Worm (Caenorhabditis elegans) whole organism, L4 larva: ENCODE results near the gene C48B4.13.

Experiments
- F10B5.3 ChIP-seq: sonication (generic microtip); optimal IDR thresholded peaks from 2 replicates; lab custom pipeline; 2016; ENCODE audit warnings: mild to moderate bottlenecking, missing genetic modification characterization, missing compliant biosample characterization
- F37D6.2 ChIP-seq: sonication (generic microtip); optimal IDR thresholded peaks from 2 replicates; lab custom pipeline; 2016; ENCODE audit warnings: mild to moderate bottlenecking, missing genetic modification characterization, missing compliant biosample characterization
- F49E8.2 ChIP-seq: sonication (generic microtip); optimal IDR thresholded peaks from 2 replicates; lab custom pipeline; 2016; ENCODE audit warnings: missing compliant biosample characterization, mild to moderate bottlenecking, missing genetic modification characterization, borderline replicate concordance
- R02D3.7 ChIP-seq: fragments of 150-350 bp; sonication (generic microtip); optimal IDR thresholded peaks from 3 replicates; lab custom pipeline; 2014; ENCODE audit warnings: missing biosample characterization, missing genetic modification characterization
- Y105C5A.15 ChIP-seq: fragments of 200-800 bp; sonication (Bioruptor generic); IDR thresholded peaks from 2 replicates; pipeline ENCODE4 v1.3.6; 2022; ENCODE audit warnings: missing genetic modification characterization, missing compliant biosample characterization
- Y75B8A.6 ChIP-seq: fragments of 200-800 bp; sonication (Bioruptor generic); IDR thresholded peaks from 2 replicates; pipeline ENCODE4 v1.3.6; 2022; ENCODE audit warnings: missing genetic modification reagents, missing genetic modification characterization, missing compliant biosample characterization
- aha-1 ChIP-seq: fragments of 150-350 bp; peaks from one replicate; lab custom pipeline; 2014; ENCODE audit warnings: missing biosample characterization, missing genetic modification characterization
- aly-2 ChIP-seq: sonication (generic microtip); optimal IDR thresholded peaks from 2 replicates; lab custom pipeline; 2018; ENCODE audit warnings: missing biosample characterization, missing genetic modification characterization
- attf-4 ChIP-seq: sonication (generic microtip); optimal IDR thresholded peaks from 3 replicates; lab custom pipeline; 2017; ENCODE audit warnings: missing biosample characterization, missing genetic modification characterization
- ceh-20 ChIP-seq: fragments of 200-800 bp; sonication (Bioruptor generic); IDR thresholded peaks from 2 replicates; pipeline ENCODE4 v1.3.6; 2022; ENCODE audit warnings: missing genetic modification reagents, missing genetic modification characterization, missing compliant biosample characterization
- ceh-44 ChIP-seq: fragments of 200-800 bp; sonication (Bioruptor generic); IDR thresholded peaks from 2 replicates; pipeline ENCODE4 v1.3.6; 2022; ENCODE audit warnings: missing genetic modification reagents, missing genetic modification characterization, missing compliant biosample characterization
- daf-12 ChIP-seq: fragments of 150-350 bp; optimal IDR thresholded peaks from 2 replicates; lab custom pipeline; 2014; ENCODE audit warnings: missing biosample characterization, missing genetic modification reagents, missing genetic modification characterization
- daf-19 ChIP-seq: fragments of 200-800 bp; sonication (Bioruptor generic); conservative IDR thresholded peaks from 2 replicates; pipeline ENCODE4 v1.3.6; 2022; ENCODE audit warnings: missing genetic modification characterization, missing compliant biosample characterization
- dmd-8 ChIP-seq: fragments of 200-800 bp; sonication (Bioruptor generic); IDR thresholded peaks from 2 replicates; pipeline ENCODE4 v1.3.6; 2022; ENCODE audit warnings: missing genetic modification characterization, missing compliant biosample characterization
- egl-43 ChIP-seq: fragments of 200-800 bp; sonication (Bioruptor generic); IDR thresholded peaks from 2 replicates; pipeline ENCODE4 v1.3.6; 2022; ENCODE audit warnings: missing genetic modification reagents, missing genetic modification characterization, missing compliant biosample characterization
- fos-1 ChIP-seq: fragments of 150-350 bp; optimal IDR thresholded peaks from 2 replicates; lab custom pipeline; 2014; ENCODE audit warnings: missing biosample characterization, missing genetic modification characterization
- hlh-30 ChIP-seq: sonication (generic microtip); optimal IDR thresholded peaks from 2 replicates; lab custom pipeline; 2017; ENCODE audit warnings: antibody characterized with exemption, mild to moderate bottlenecking, missing genetic modification characterization, missing compliant biosample characterization; ENCODE audit not compliant: insufficient read depth
- hmg-1.1 ChIP-seq: fragments of 200-800 bp; sonication (Bioruptor generic); IDR thresholded peaks from 2 replicates; pipeline ENCODE4 v1.3.6; 2022; ENCODE audit warnings: missing genetic modification reagents, missing genetic modification characterization, missing compliant biosample characterization
- jun-1 ChIP-seq: fragments of 150-350 bp; optimal IDR thresholded peaks from 2 replicates; lab custom pipeline; 2014; ENCODE audit warnings: missing biosample characterization, missing genetic modification reagents, missing genetic modification characterization
- lim-7 ChIP-seq: fragments of 200-800 bp; sonication (Bioruptor generic); IDR thresholded peaks from 2 replicates; pipeline ENCODE4 v1.3.6; 2022; ENCODE audit warnings: missing genetic modification characterization, missing compliant biosample characterization
- lin-15B ChIP-seq: fragments of 150-350 bp; sonication (generic microtip); optimal IDR thresholded peaks from 3 replicates; lab custom pipeline; 2014; ENCODE audit warnings: missing biosample characterization, missing genetic modification characterization
- lin-29 ChIP-seq: fragments of 200-800 bp; sonication (Bioruptor generic); IDR thresholded peaks from 2 replicates; pipeline ENCODE4 v1.3.6; 2022; ENCODE audit warnings: missing genetic modification reagents, missing genetic modification characterization, missing compliant biosample characterization
- lin-39 ChIP-seq: fragments of 150-350 bp; optimal IDR thresholded peaks from 2 replicates; lab custom pipeline; 2014; ENCODE audit warnings: missing biosample characterization, missing genetic modification reagents, missing genetic modification characterization
- lir-3 ChIP-seq: sonication (generic microtip); optimal IDR thresholded peaks from 2 replicates; lab custom pipeline; 2016; ENCODE audit warnings: mild to moderate bottlenecking, missing genetic modification characterization, missing compliant biosample characterization
- lsy-2 ChIP-seq, 2 experiments: fragments of 150-350 bp in 1 of 2; sonication (generic microtip) in 1 of 2; optimal IDR thresholded peaks; 2 replicates each; lab custom pipeline; 2014 to 2017; ENCODE audit warnings: missing biosample characterization in 2 of 2, missing genetic modification characterization in 2 of 2
- madf-5 ChIP-seq, 2 experiments: fragments of 200-800 bp; sonication (Bioruptor generic); IDR thresholded peaks; 2 replicates each; pipeline ENCODE4 v1.3.6; 2022; ENCODE audit warnings: missing compliant biosample characterization in 2 of 2, missing genetic modification characterization in 2 of 2
- mep-1 ChIP-seq: fragments of 150-350 bp; sonication (generic microtip); optimal IDR thresholded peaks from 3 replicates; lab custom pipeline; 2014; ENCODE audit warnings: missing biosample characterization, missing genetic modification characterization
- mes-2 ChIP-seq: sonication (generic microtip); optimal IDR thresholded peaks from 2 replicates; lab custom pipeline; 2016; ENCODE audit warnings: missing genotype, mild to moderate bottlenecking, missing genetic modification characterization, missing compliant biosample characterization; ENCODE audit not compliant: poor library complexity, severe bottlenecking
- nhr-10 ChIP-seq: fragments of 150-350 bp; optimal IDR thresholded peaks from 2 replicates; lab custom pipeline; 2014; ENCODE audit warnings: missing biosample characterization, missing genetic modification characterization
- nhr-102 ChIP-seq: sonication (generic microtip); optimal IDR thresholded peaks from 2 replicates; lab custom pipeline; 2016; ENCODE audit warnings: mild to moderate bottlenecking, missing genetic modification characterization, moderate library complexity, missing compliant biosample characterization
- nhr-111 ChIP-seq: fragments of 200-800 bp; sonication (Bioruptor generic); optimal IDR thresholded peaks from 2 replicates; lab custom pipeline; 2018; ENCODE audit warnings: mild to moderate bottlenecking, missing genetic modification characterization, missing compliant biosample characterization
- nhr-25 ChIP-seq: sonication (generic microtip); optimal IDR thresholded peaks from 2 replicates; lab custom pipeline; 2017; ENCODE audit warnings: missing genetic modification characterization, mild to moderate bottlenecking, missing compliant biosample characterization, antibody characterized with exemption, moderate library complexity, borderline replicate concordance; ENCODE audit not compliant: insufficient read depth
- nhr-28 ChIP-seq: fragments of 150-350 bp; optimal IDR thresholded peaks from 2 replicates; lab custom pipeline; 2014; ENCODE audit warnings: missing biosample characterization, missing genetic modification characterization
- nhr-41 ChIP-seq: fragments of 200-800 bp; sonication (Bioruptor generic); IDR thresholded peaks from 2 replicates; pipeline ENCODE4 v1.3.6; 2022; ENCODE audit warnings: missing genetic modification reagents, missing genetic modification characterization, missing compliant biosample characterization
- nhr-42 ChIP-seq: fragments of 200-800 bp; sonication (Bioruptor generic); IDR thresholded peaks from 2 replicates; pipeline ENCODE4 v1.3.6; 2022; ENCODE audit warnings: missing genetic modification characterization, missing compliant biosample characterization
- nhr-76 ChIP-seq: fragments of 150-350 bp; optimal IDR thresholded peaks from 2 replicates; lab custom pipeline; 2014; ENCODE audit warnings: missing biosample characterization, missing genetic modification characterization
- php-3 ChIP-seq: fragments of 200-800 bp; sonication (Bioruptor generic); IDR thresholded peaks from 2 replicates; pipeline ENCODE4 v1.3.6; 2022; ENCODE audit warnings: missing genetic modification reagents, missing genetic modification characterization, missing compliant biosample characterization
- rbr-2 ChIP-seq: sonication (generic microtip); optimal IDR thresholded peaks from 2 replicates; lab custom pipeline; 2016; ENCODE audit warnings: missing genotype, missing genetic modification characterization, missing compliant biosample characterization
- sdz-12 ChIP-seq: fragments of 200-800 bp; sonication (Bioruptor generic); optimal IDR thresholded peaks from 2 replicates; lab custom pipeline; 2018; ENCODE audit warnings: mild to moderate bottlenecking, missing genetic modification characterization, missing compliant biosample characterization
- skn-1 ChIP-seq: fragments of 150-350 bp; optimal IDR thresholded peaks from 2 replicates; lab custom pipeline; 2014; ENCODE audit warnings: missing biosample characterization, missing genetic modification characterization
- snpc-1.2 ChIP-seq: fragments of 200-800 bp; sonication (Bioruptor generic); IDR thresholded peaks from 2 replicates; pipeline ENCODE4 v1.3.6; 2022; ENCODE audit warnings: missing genetic modification reagents, missing genetic modification characterization, missing compliant biosample characterization
- tag-97 ChIP-seq: fragments of 200-800 bp; sonication (Bioruptor generic); IDR thresholded peaks from 2 replicates; pipeline ENCODE4 v1.3.6; 2022; ENCODE audit warnings: missing genetic modification characterization, missing compliant biosample characterization
- tra-1 ChIP-seq: fragments of 200-800 bp; sonication (Bioruptor generic); IDR thresholded peaks from 2 replicates; pipeline ENCODE4 v1.3.6; 2022; ENCODE audit warnings: missing genetic modification reagents, missing genetic modification characterization, missing compliant biosample characterization
- unc-39 ChIP-seq: sonication (generic microtip); optimal IDR thresholded peaks from 2 replicates; lab custom pipeline; 2017; ENCODE audit warnings: missing biosample characterization, missing genetic modification characterization
- vab-7 ChIP-seq: fragments of 200-800 bp; sonication (Bioruptor generic); IDR thresholded peaks from 2 replicates; pipeline ENCODE4 v1.3.6; 2022; ENCODE audit warnings: missing genetic modification reagents, missing genetic modification characterization, missing compliant biosample characterization
- zip-11 ChIP-seq: fragments of 200-800 bp; sonication (Bioruptor generic); IDR thresholded peaks from 2 replicates; pipeline ENCODE4 v1.3.6; 2022; ENCODE audit warnings: missing genetic modification characterization, missing compliant biosample characterization
- zip-2 ChIP-seq: fragments of 150-350 bp; optimal IDR thresholded peaks from 2 replicates; lab custom pipeline; 2014; ENCODE audit warnings: missing biosample characterization, missing genetic modification characterization

Gene C48B4.13

DNA sequence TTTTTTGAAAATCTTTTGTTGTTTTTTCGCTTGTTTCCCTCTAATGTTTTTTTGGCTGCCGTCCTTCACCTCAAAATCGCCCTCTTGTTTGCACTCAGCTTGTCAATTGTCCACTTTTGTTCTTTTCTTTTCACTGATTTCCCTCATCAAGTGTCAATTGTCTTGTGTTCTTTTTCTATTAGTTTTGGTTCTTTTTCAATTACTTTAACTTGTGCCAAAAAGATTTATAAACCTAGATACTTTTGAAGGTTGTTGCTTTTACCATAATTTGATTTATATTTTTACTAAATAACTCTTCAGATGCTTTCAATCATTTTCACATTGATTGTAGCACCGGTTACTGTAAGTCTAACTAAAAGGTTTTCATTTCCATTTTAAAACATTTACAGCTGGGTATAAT lies at the start of gene C48B4.13:
C48B4.13 (plus strand) TSS at position 301 of the 400 bp plus-strand sequence.
- no peak for TF ChIP-seq lim-7 (GFP tag; lab: Robert Waterston, UW)
- TF ChIP-seq aly-2 (tag; lab: Kevin White, UChicago) = no peak
- no peak for TF ChIP-seq daf-19 (GFP tag; lab: Robert Waterston, UW)
- no peak for TF ChIP-seq nhr-25 (tag; lab: Kevin White, UChicago)
- no peak for TF ChIP-seq rbr-2 (tag; lab: Kevin White, UChicago)
- TF ChIP-seq jun-1 = no peak
- TF ChIP-seq nhr-76 (tag; lab: Kevin White, UChicago) = no peak
- no peak for TF ChIP-seq unc-39 (tag; lab: Kevin White, UChicago)

DNA sequence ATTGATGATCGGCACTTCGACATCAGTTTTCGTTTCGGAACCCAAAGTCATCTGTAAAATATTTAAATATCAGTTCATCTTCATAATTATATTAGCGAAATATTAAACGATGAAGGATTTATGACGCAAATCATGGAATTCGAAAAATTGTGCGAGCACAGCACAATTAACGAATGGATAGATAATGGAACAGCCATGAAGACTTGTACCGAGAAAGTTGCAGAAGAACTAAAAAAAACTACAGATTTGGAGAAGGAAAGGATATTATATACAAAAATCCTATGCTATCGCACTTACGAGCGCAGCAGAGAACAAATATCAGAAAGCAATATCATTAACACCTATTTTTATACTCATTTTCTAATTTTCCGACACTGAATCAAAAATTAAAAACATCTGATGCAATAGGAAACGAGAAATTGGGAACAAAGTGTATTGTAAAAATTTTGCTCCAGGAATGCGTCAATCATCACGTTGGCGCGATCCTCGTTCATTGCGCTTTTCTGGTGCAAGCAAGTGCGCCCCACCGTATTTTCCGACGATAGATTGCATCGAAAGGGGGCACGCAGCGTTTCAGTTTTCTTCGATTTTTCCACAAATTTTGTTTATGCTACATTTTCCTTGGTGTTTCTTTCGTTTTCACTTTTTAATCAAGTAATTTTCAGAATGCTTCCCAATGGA lies 47.0 kb upstream of the C48B4.13 start, which contains the start of the genes clu-1 and prp-40:
clu-1 (minus strand) TSS at position 51 of the 681 bp plus-strand sequence.
prp-40 (plus strand) TSS at position 666 of the 681 bp plus-strand sequence.
- peak; percentile 63 for TF ChIP-seq nhr-102 (tag; lab: Kevin White, UChicago)
- peak; percentile 20 for TF ChIP-seq lin-15B (tag; lab: Kevin White, UChicago)
- no peak for TF ChIP-seq fos-1
- TF ChIP-seq mep-1 (tag; lab: Kevin White, UChicago) = peak; percentile 92
- no peak for TF ChIP-seq nhr-76 (tag; lab: Kevin White, UChicago)
- 0 out of 2 replicates have a peak, but pooled peaks have one; percentile 14 for TF ChIP-seq snpc-1.2 (GFP tag; lab: Robert Waterston, UW)
- TF ChIP-seq madf-5 (GFP tag; IDR thresholded peaks at IDR 0.05; lab: Robert Waterston, UW) = no peak
- no peak for TF ChIP-seq nhr-41
- TF ChIP-seq nhr-42 (GFP tag; lab: Robert Waterston, UW) = peak; percentile 79; the same call in 1 of the 2 replicates
- no peak for TF ChIP-seq php-3 (GFP tag; lab: Robert Waterston, UW)
- TF ChIP-seq Y105C5A.15 = no peak
- TF ChIP-seq F37D6.2 (tag; lab: Kevin White, UChicago) = peak; percentile 51
- TF ChIP-seq lin-29 (GFP tag; lab: Robert Waterston, UW) = 0 out of 2 replicates have a peak, but pooled peaks have one; percentile 12
- no peak for TF ChIP-seq tra-1 (GFP tag; lab: Robert Waterston, UW)
- no peak for TF ChIP-seq skn-1 (tag; lab: Kevin White, UChicago)
- no peak for TF ChIP-seq aly-2 (tag; lab: Kevin White, UChicago)
- TF ChIP-seq sdz-12 (GFP tag; lab: Kevin White, UChicago) = no peak
- TF ChIP-seq tag-97 (GFP tag; lab: Robert Waterston, UW) = no peak
- no peak for TF ChIP-seq nhr-111 (GFP tag; lab: Kevin White, UChicago)
- no peak for TF ChIP-seq Y75B8A.6 (GFP tag; lab: Robert Waterston, UW)
- TF ChIP-seq attf-4 = no peak
- TF ChIP-seq dmd-8 = no peak
- peak; percentile 24 for TF ChIP-seq F49E8.2 (tag; lab: Kevin White, UChicago)
- no peak for TF ChIP-seq lir-3 (tag; lab: Kevin White, UChicago)
- 0 out of 2 replicates have a peak, but pooled peaks have one; percentile 41 for TF ChIP-seq ceh-44 (GFP tag; lab: Robert Waterston, UW)
- TF ChIP-seq aha-1 = peak; percentile 98
- TF ChIP-seq zip-11 (GFP tag; lab: Robert Waterston, UW) = no peak
- no peak for TF ChIP-seq daf-12 (tag; lab: Kevin White, UChicago)
- peak; percentile 52; the same call in 1 of the 2 replicates for TF ChIP-seq ceh-20
- no peak for TF ChIP-seq R02D3.7 (tag; lab: Kevin White, UChicago)
- TF ChIP-seq lsy-2 (tag; optimal IDR thresholded peaks at IDR 0.05; lab: Kevin White, UChicago) = peak; percentile 70 to 94
- TF ChIP-seq mes-2 = peak; percentile 93
- TF ChIP-seq zip-2 (tag; lab: Kevin White, UChicago) = peak; percentile 17
- peak; percentile 45 for TF ChIP-seq jun-1
- TF ChIP-seq lim-7 (GFP tag; lab: Robert Waterston, UW) = no peak
- peak; percentile 64 for TF ChIP-seq nhr-28 (tag; lab: Kevin White, UChicago)
- TF ChIP-seq vab-7 (GFP tag; lab: Robert Waterston, UW) = peak; percentile 43; the same call in 1 of the 2 replicates
- no peak for TF ChIP-seq daf-19 (GFP tag; lab: Robert Waterston, UW)
- TF ChIP-seq nhr-25 (tag; lab: Kevin White, UChicago) = peak; percentile 49
- TF ChIP-seq lin-39 (tag; lab: Kevin White, UChicago) = no peak
- TF ChIP-seq hlh-30 = peak; percentile 76
- TF ChIP-seq F10B5.3 (tag; lab: Kevin White, UChicago) = peak; percentile 36
- peak; percentile 18 for TF ChIP-seq nhr-10
- peak; percentile 28; the same call in 1 of the 2 replicates for TF ChIP-seq egl-43 (GFP tag; lab: Robert Waterston, UW)
- TF ChIP-seq hmg-1.1 (GFP tag; lab: Robert Waterston, UW) = peak; percentile 80
